Fruit fly (Drosophila melanogaster) whole organism, embryonic: ENCODE measurements around the gene CG32298.
A peak's percentile ranks its signal among the peaks of the same experiment; 100 is the strongest.

Source experiments
- Atf3 ChIP-seq: fragments of 200-800 bp; sonication (Bioruptor generic); optimal IDR thresholded peaks from 3 replicates; lab custom pipeline; 2016; ENCODE audit warnings: missing biosample characterization, missing genetic modification characterization
- Atf6 ChIP-seq: fragments of 200-800 bp; sonication (Bioruptor generic); IDR thresholded peaks from 2 replicates; pipeline ENCODE4 v1.3.6; 2022; ENCODE audit warnings: missing biosample characterization, missing genetic modification characterization
- CG1024 ChIP-seq: fragments of 200-800 bp; sonication (Bioruptor generic); IDR thresholded peaks from 2 replicates; pipeline ENCODE4 v1.3.6; 2022; ENCODE audit warnings: missing biosample characterization, missing genetic modification characterization
- CG11695 ChIP-seq: fragments of 200-800 bp; sonication (Bioruptor generic); IDR thresholded peaks from 3 replicates; pipeline ENCODE4 v1.3.6; 2022; ENCODE audit warnings: missing biosample characterization, missing genetic modification characterization
- CG12391 ChIP-seq: fragments of 200-800 bp; sonication (Bioruptor generic); optimal IDR thresholded peaks from 3 replicates; lab custom pipeline; 2018; ENCODE audit warnings: missing biosample characterization, mild to moderate bottlenecking, missing genetic modification characterization, moderate library complexity
- CG13296 ChIP-seq: fragments of 200-800 bp; sonication (Bioruptor generic); optimal IDR thresholded peaks from 3 replicates; lab custom pipeline; 2018; ENCODE audit warnings: missing biosample characterization, mild to moderate bottlenecking, missing genetic modification characterization
- CG1602 ChIP-seq: fragments of 200-800 bp; sonication (Bioruptor generic); optimal IDR thresholded peaks from 3 replicates; lab custom pipeline; 2016; ENCODE audit warnings: missing biosample characterization, missing genetic modification characterization
- CG17385 ChIP-seq: fragments of 200-800 bp; sonication (Bioruptor generic); optimal IDR thresholded peaks from 3 replicates; lab custom pipeline; 2018; ENCODE audit warnings: missing biosample characterization, mild to moderate bottlenecking, missing genetic modification characterization
- CG1792 ChIP-seq: fragments of 200-800 bp; sonication (Bioruptor generic); optimal IDR thresholded peaks from 2 replicates; lab custom pipeline; 2016; ENCODE audit warnings: missing biosample characterization, missing genetic modification characterization
- CG18262 ChIP-seq: fragments of 200-800 bp; optimal IDR thresholded peaks from 3 replicates; lab custom pipeline; 2019; ENCODE audit warnings: missing biosample characterization, mild to moderate bottlenecking, missing genetic modification characterization, moderate library complexity
- CG2678 ChIP-seq: fragments of 200-800 bp; sonication (Bioruptor generic); optimal IDR thresholded peaks from 3 replicates; lab custom pipeline; 2019; ENCODE audit warnings: missing biosample characterization, mild to moderate bottlenecking, missing genetic modification characterization, moderate library complexity
- CG2875 ChIP-seq: fragments of 200-800 bp; sonication (Bioruptor generic); optimal IDR thresholded peaks from 2 replicates; lab custom pipeline; 2017; ENCODE audit warnings: missing biosample characterization, mild to moderate bottlenecking, missing genetic modification characterization, missing genetic modification reagents
- CG31365 ChIP-seq: fragments of 200-800 bp; sonication (Bioruptor generic); optimal IDR thresholded peaks from 2 replicates; lab custom pipeline; 2018; ENCODE audit warnings: missing biosample characterization, mild to moderate bottlenecking, missing genetic modification characterization
- CG4404 ChIP-seq: fragments of 200-800 bp; sonication (Bioruptor generic); IDR thresholded peaks from 2 replicates; pipeline ENCODE4 v1.3.6; 2022; ENCODE audit warnings: missing biosample characterization, missing genetic modification characterization
- CG6654 ChIP-seq: fragments of 200-800 bp; sonication (Bioruptor generic); optimal IDR thresholded peaks from 2 replicates; lab custom pipeline; 2017; ENCODE audit warnings: missing biosample characterization, mild to moderate bottlenecking, missing genetic modification characterization
- CG6765 ChIP-seq: fragments of 200-800 bp; sonication (Bioruptor generic); optimal IDR thresholded peaks from 3 replicates; lab custom pipeline; 2017; ENCODE audit warnings: missing biosample characterization, mild to moderate bottlenecking, missing genetic modification characterization
- CG6813 ChIP-seq: fragments of 200-800 bp; sonication (Bioruptor generic); optimal IDR thresholded peaks from 2 replicates; lab custom pipeline; 2017; ENCODE audit warnings: missing biosample characterization, missing genetic modification characterization, mild to moderate bottlenecking, moderate library complexity, missing genetic modification reagents
- CG7745 ChIP-seq: fragments of 200-800 bp; sonication (Bioruptor generic); optimal IDR thresholded peaks from 2 replicates; lab custom pipeline; 2018; ENCODE audit warnings: missing biosample characterization, mild to moderate bottlenecking, missing genetic modification characterization, moderate library complexity
- CG9215 ChIP-seq: fragments of 200-800 bp; sonication (Bioruptor generic); IDR thresholded peaks from 2 replicates; pipeline ENCODE4 v1.3.6; 2022; ENCODE audit warnings: missing biosample characterization, missing genetic modification characterization
- CG9727 ChIP-seq: fragments of 200-800 bp; sonication (Bioruptor generic); optimal IDR thresholded peaks from 3 replicates; lab custom pipeline; 2017; ENCODE audit warnings: missing biosample characterization, mild to moderate bottlenecking, missing genetic modification characterization
- CkIIα-i1 ChIP-seq: fragments of 200-800 bp; sonication (Bioruptor generic); IDR thresholded peaks from 2 replicates; pipeline ENCODE4 v1.3.6; 2022; ENCODE audit warnings: missing biosample characterization, missing genetic modification characterization
- Doc3 ChIP-seq: fragments of 200-800 bp; sonication (Bioruptor generic); IDR thresholded peaks from 3 replicates; pipeline ENCODE4 v1.3.6; 2022; ENCODE audit warnings: missing biosample characterization, missing genetic modification characterization; ENCODE audit not compliant: partially characterized antibody
- Eip74EF ChIP-seq, 2 experiments: fragments of 200-800 bp in 1 of 2; fragments of >200 bp in 1 of 2; sonication (Bioruptor generic) in 1 of 2; optimal IDR thresholded peaks; 2 replicates each; lab custom pipeline; 2017 to 2019; ENCODE audit warnings: missing biosample characterization in 2 of 2, missing genetic modification characterization in 2 of 2, mild to moderate bottlenecking in 1 of 2, moderate library complexity in 1 of 2
- Elba2 ChIP-seq: fragments of 200-800 bp; sonication (Bioruptor generic); optimal IDR thresholded peaks from 3 replicates; lab custom pipeline; 2016; ENCODE audit warnings: missing biosample characterization, missing genetic modification characterization
- HmgD ChIP-seq: fragments of 200-800 bp; sonication (Bioruptor generic); optimal IDR thresholded peaks from 3 replicates; lab custom pipeline; 2016; ENCODE audit warnings: missing biosample characterization, missing genetic modification characterization
- Hr39 ChIP-seq: fragments of >200 bp; optimal IDR thresholded peaks from 2 replicates; lab custom pipeline; 2017
- Jarid2 ChIP-seq: fragments of 200-800 bp; sonication (Bioruptor generic); optimal IDR thresholded peaks from 3 replicates; lab custom pipeline; 2017; ENCODE audit warnings: mild to moderate bottlenecking, missing biosample characterization, missing genetic modification reagents, missing genetic modification characterization
- Lhr ChIP-seq: fragments of 200-800 bp; sonication (Bioruptor generic); optimal IDR thresholded peaks from 3 replicates; lab custom pipeline; 2017; ENCODE audit warnings: mild to moderate bottlenecking, missing biosample characterization, missing genetic modification reagents, missing genetic modification characterization
- Med ChIP-seq: fragments of 200-800 bp; sonication (Bioruptor generic); peaks from one replicate; lab custom pipeline; 2016; ENCODE audit warnings: missing biosample characterization, missing genetic modification characterization, mild to moderate bottlenecking, inconsistent platforms, moderate library complexity
- Oaz ChIP-seq: fragments of 200-800 bp; sonication (Bioruptor generic); IDR thresholded peaks from 2 replicates; pipeline ENCODE4 v1.3.6; 2022; ENCODE audit warnings: missing biosample characterization, missing genetic modification characterization
- Taf1 ChIP-seq: fragments of 200-800 bp; sonication (Bioruptor generic); IDR thresholded peaks from 2 replicates; pipeline ENCODE4 v1.3.6; 2022; ENCODE audit warnings: missing biosample characterization, missing genetic modification characterization
- Xrp1 ChIP-seq: fragments of 200-800 bp; sonication (Bioruptor generic); IDR thresholded peaks from 2 replicates; pipeline ENCODE4 v1.3.6; 2022; ENCODE audit warnings: missing biosample characterization, missing genetic modification characterization
- ara ChIP-seq: fragments of 200-800 bp; sonication (Bioruptor generic); IDR thresholded peaks from 2 replicates; pipeline ENCODE4 v1.3.6; 2022; ENCODE audit warnings: missing biosample characterization, missing genetic modification characterization
- ase ChIP-seq: fragments of 200-800 bp; sonication (Bioruptor generic); IDR thresholded peaks from 3 replicates; pipeline ENCODE4 v1.3.6; 2022; ENCODE audit warnings: missing biosample characterization, missing genetic modification characterization
- btn ChIP-seq: fragments of 200-800 bp; sonication (Bioruptor generic); optimal IDR thresholded peaks from 2 replicates; lab custom pipeline; 2016; ENCODE audit warnings: missing biosample characterization, missing genetic modification characterization
- cad ChIP-seq: fragments of >200 bp; optimal IDR thresholded peaks from 2 replicates; lab custom pipeline; 2017; ENCODE audit warnings: missing biosample characterization, missing genetic modification characterization
- chm ChIP-seq: fragments of 200-800 bp; sonication (Bioruptor generic); IDR thresholded peaks from 2 replicates; pipeline ENCODE4 v1.3.6; 2022; ENCODE audit warnings: missing biosample characterization, missing genetic modification characterization
- gfzf ChIP-seq: fragments of 200-800 bp; sonication (Bioruptor generic); optimal IDR thresholded peaks from 2 replicates; lab custom pipeline; 2016; ENCODE audit warnings: missing biosample characterization, mild to moderate bottlenecking, missing genetic modification characterization, moderate library complexity
- lab ChIP-seq: fragments of 200-800 bp; sonication (Bioruptor generic); optimal IDR thresholded peaks from 3 replicates; lab custom pipeline; 2017; ENCODE audit warnings: missing biosample characterization, missing genetic modification characterization, mild to moderate bottlenecking, moderate library complexity, missing genetic modification reagents
- nerfin-1 ChIP-seq: fragments of 200-800 bp; sonication (Bioruptor generic); optimal IDR thresholded peaks from 3 replicates; lab custom pipeline; 2019; ENCODE audit warnings: missing biosample characterization, mild to moderate bottlenecking, missing genetic modification characterization, moderate library complexity
- onecut ChIP-seq: fragments of 200-800 bp; sonication (Bioruptor generic); IDR thresholded peaks from 2 replicates; pipeline ENCODE4 v1.3.6; 2022; ENCODE audit warnings: missing biosample characterization, missing genetic modification characterization
- psq ChIP-seq: fragments of 200-800 bp; sonication (Bioruptor generic); optimal IDR thresholded peaks from 2 replicates; lab custom pipeline; 2017; ENCODE audit warnings: missing biosample characterization, missing genetic modification characterization
- ro ChIP-seq: fragments of 200-800 bp; sonication (Bioruptor generic); IDR thresholded peaks from 2 replicates; pipeline ENCODE4 v1.3.6; 2022; ENCODE audit warnings: missing biosample characterization, missing genetic modification characterization
- sens-2 ChIP-seq: fragments of 200-800 bp; sonication (Bioruptor generic); IDR thresholded peaks from 2 replicates; pipeline ENCODE4 v1.3.6; 2022; ENCODE audit warnings: missing biosample characterization, missing genetic modification characterization
- sqz ChIP-seq: fragments of 200-800 bp; sonication (Bioruptor generic); optimal IDR thresholded peaks from 3 replicates; lab custom pipeline; 2018; ENCODE audit warnings: missing biosample characterization, mild to moderate bottlenecking, missing genetic modification characterization
- trh ChIP-seq: fragments of 200-800 bp; sonication (Bioruptor generic); optimal IDR thresholded peaks from 2 replicates; lab custom pipeline; 2016; ENCODE audit warnings: missing biosample characterization, missing genetic modification characterization
- ttk ChIP-seq: fragments of 200-800 bp; sonication (Bioruptor generic); IDR thresholded peaks from 2 replicates; pipeline ENCODE4 v2.1.2; 2022; ENCODE audit warnings: missing biosample characterization, missing genetic modification characterization
- tup ChIP-seq: fragments of 200-800 bp; sonication (Bioruptor generic); optimal IDR thresholded peaks from 2 replicates; lab custom pipeline; 2016; ENCODE audit warnings: missing biosample characterization, mild to moderate bottlenecking, missing genetic modification characterization, moderate library complexity
- unpg ChIP-seq: fragments of 200-800 bp; sonication (Bioruptor generic); optimal IDR thresholded peaks from 3 replicates; lab custom pipeline; 2018; ENCODE audit warnings: missing biosample characterization, mild to moderate bottlenecking, missing genetic modification characterization, moderate library complexity
- wor ChIP-seq: fragments of 200-800 bp; sonication (Bioruptor generic); IDR thresholded peaks from 2 replicates; pipeline ENCODE4 v1.3.6; 2022; ENCODE audit warnings: missing biosample characterization, missing genetic modification characterization
- z ChIP-seq: fragments of 200-800 bp; sonication (Bioruptor generic); IDR thresholded peaks from 3 replicates; pipeline ENCODE4 v1.3.6; 2022; ENCODE audit warnings: missing biosample characterization, missing genetic modification characterization

The CG32298 gene

dm6 chr3L:2438609-2439422, 48.0 kb upstream of the CG32298 start (continued):
- TF ChIP-seq sqz (GFP tag; lab: Kevin White, UChicago): peak; percentile 39
- no peak for TF ChIP-seq CG17385
- TF ChIP-seq Lhr (GFP tag; lab: Kevin White, UChicago): no peak
- TF ChIP-seq CG18262 (tag; lab: Kevin White, UChicago): no peak
- TF ChIP-seq nerfin-1 (tag; lab: Kevin White, UChicago): no peak
- no peak for TF ChIP-seq ttk (GFP tag; lab: Robert Waterston, UW)
- no peak for TF ChIP-seq psq (GFP tag; lab: Kevin White, UChicago)
- TF ChIP-seq tup (GFP tag; lab: Kevin White, UChicago): no peak
- no peak for TF ChIP-seq ase (GFP tag; lab: Robert Waterston, UW)
- TF ChIP-seq CG7745: no peak
- TF ChIP-seq sens-2: no peak
- TF ChIP-seq Elba2 (GFP tag; lab: Kevin White, UChicago): no peak
- TF ChIP-seq trh (GFP tag; lab: Kevin White, UChicago): no peak
- TF ChIP-seq gfzf (GFP tag; lab: Kevin White, UChicago): no peak
- no peak for TF ChIP-seq Atf3 (GFP tag; lab: Kevin White, UChicago)
- TF ChIP-seq cad (GFP tag; lab: Kevin White, UChicago): no peak
- no peak for TF ChIP-seq Hr39 (lab: Kevin White, UChicago)
- TF ChIP-seq CG2678 (tag; lab: Kevin White, UChicago): no peak
- TF ChIP-seq CG1792 (GFP tag; lab: Kevin White, UChicago): no peak
- TF ChIP-seq CG1602 (GFP tag; lab: Kevin White, UChicago): no peak
- no peak for TF ChIP-seq lab (GFP tag; lab: Kevin White, UChicago)
- no peak for TF ChIP-seq CG13296
- TF ChIP-seq CG6813 (GFP tag; lab: Kevin White, UChicago): no peak
- TF ChIP-seq CG9727 (GFP tag; lab: Kevin White, UChicago): peak; percentile 1
- TF ChIP-seq unpg (GFP tag; lab: Kevin White, UChicago): no peak
- no peak for TF ChIP-seq onecut (GFP tag; lab: Robert Waterston, UW)
- TF ChIP-seq Eip74EF (GFP tag; optimal IDR thresholded peaks at IDR 0.05; lab: Kevin White, UChicago): no peak
- TF ChIP-seq Jarid2: peak; percentile 45
- 0 out of 2 replicates have a peak, but pooled peaks have one; percentile 8 for TF ChIP-seq Xrp1 (GFP tag; lab: Robert Waterston, UW)
- no peak for TF ChIP-seq chm
- no peak for TF ChIP-seq CG2875
- TF ChIP-seq btn: no peak
- TF ChIP-seq wor (GFP tag; lab: Robert Waterston, UW): no peak
- TF ChIP-seq CG12391: no peak
- TF ChIP-seq Taf1 (GFP tag; lab: Robert Waterston, UW): no peak
- TF ChIP-seq CG11695 (GFP tag; lab: Robert Waterston, UW): no peak
- no peak for TF ChIP-seq ara (GFP tag; lab: Robert Waterston, UW)
- TF ChIP-seq ro (GFP tag; lab: Robert Waterston, UW): no peak
- no peak for TF ChIP-seq HmgD (GFP tag; lab: Kevin White, UChicago)
- TF ChIP-seq Atf6 (GFP tag; lab: Robert Waterston, UW): no peak
- TF ChIP-seq z: peak; percentile 88
- TF ChIP-seq CkIIα-i1 (GFP tag; lab: Robert Waterston, UW): no peak
- no peak for TF ChIP-seq CG4404
- TF ChIP-seq Med (GFP tag; lab: Kevin White, UChicago): peak; percentile 31
- TF ChIP-seq Doc3 (GFP tag; lab: Robert Waterston, UW): no peak
- no peak for TF ChIP-seq CG6765 (GFP tag; lab: Kevin White, UChicago)
- TF ChIP-seq CG31365 (tag; lab: Kevin White, UChicago): no peak
- no peak for TF ChIP-seq CG6654 (GFP tag; lab: Kevin White, UChicago)
- no peak for TF ChIP-seq CG1024
- no peak for TF ChIP-seq Oaz
- no peak for TF ChIP-seq CG9215 (GFP tag; lab: Robert Waterston, UW)
